Fruit fly (Drosophila melanogaster): Measurements from ENCODE around the gene CTCF.

DNA sequence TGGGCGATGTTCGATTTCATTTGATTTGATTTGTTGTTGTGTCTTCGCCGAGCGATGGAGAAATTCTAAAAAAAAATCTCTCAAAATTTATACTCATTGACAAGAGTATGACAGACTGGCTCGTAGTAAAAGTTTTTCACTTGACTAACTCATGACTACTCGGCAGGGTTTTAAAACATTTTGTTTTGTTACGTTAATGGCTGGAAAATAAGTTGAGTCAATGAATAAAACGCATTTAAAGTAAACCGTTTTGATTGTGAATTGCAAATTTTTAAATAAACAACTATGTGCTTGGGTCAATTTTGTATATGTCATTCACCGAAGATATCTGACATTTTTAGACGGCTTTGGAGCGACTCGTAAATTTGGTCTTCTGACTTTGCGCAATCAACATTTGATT is 47.6 kb upstream of the CTCF start, which contains the start of gene CG8560:
- no peak for TF ChIP-seq tj (GFP tag; optimal IDR thresholded peaks at IDR 0.05)
- TF ChIP-seq CG11617 (GFP tag; optimal IDR thresholded peaks at IDR 0.05): no peak
- TF ChIP-seq ovo (GFP tag; optimal IDR thresholded peaks at IDR 0.05): no peak
- TF ChIP-seq CG33017 (tag; optimal IDR thresholded peaks at IDR 0.05): no peak
- no peak for TF ChIP-seq bab1 (GFP tag; optimal IDR thresholded peaks at IDR 0.05)
- TF ChIP-seq kay (GFP tag; ENCODE audit: borderline replicate concordance): no peak
- TF ChIP-seq Mnt (GFP tag; optimal IDR thresholded peaks at IDR 0.05): no peak
